Worm (Caenorhabditis elegans): ENCODE measurements around the gene ric-3.

Gene ric-3

DNA sequence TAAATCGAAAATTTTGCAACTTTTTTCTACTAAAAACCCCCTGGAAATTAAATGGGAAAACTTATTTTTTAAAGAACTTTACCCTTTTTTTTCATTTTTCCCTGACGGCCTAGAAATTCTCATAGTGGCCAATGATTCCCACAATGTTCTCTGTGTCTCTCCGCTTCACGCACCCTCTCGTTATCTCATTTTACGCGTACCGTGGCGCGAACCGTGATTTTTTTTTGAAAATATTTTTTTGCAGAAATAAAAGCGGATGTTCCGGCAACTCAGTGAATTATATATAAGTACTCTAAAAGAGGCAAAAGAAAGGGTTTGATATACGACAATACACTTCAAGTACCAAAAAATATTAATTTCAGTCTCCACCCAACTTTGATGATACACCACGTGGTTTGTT, 28.3 kb downstream of the ric-3 start, which contains the start of gene C06A6.2:
C06A6.2 (plus strand) TSS at position 237 of the 400 bp plus-strand sequence.
- TF ChIP-seq odd-2 (tag; optimal IDR thresholded peaks at IDR 0.05) (no peak), unc-3 (GFP tag; conservative IDR thresholded peaks at IDR 0.05) (no peak), unc-3 (tag; optimal IDR thresholded peaks at IDR 0.05) (no peak), ttx-3 (tag; optimal IDR thresholded peaks at IDR 0.05) (no peak), nhr-232 (tag; optimal IDR thresholded peaks at IDR 0.05) (no peak), lin-11 (tag; optimal IDR thresholded peaks at IDR 0.05) (no peak), T23F11.4 (GFP tag; optimal IDR thresholded peaks at IDR 0.05) (no peak), unc-42 (tag; optimal IDR thresholded peaks at IDR 0.05) (no peak), dmd-4 (tag; optimal IDR thresholded peaks at IDR 0.05; ENCODE audit: borderline replicate concordance) (no peak), ceh-14 (tag; optimal IDR thresholded peaks at IDR 0.05) (no peak), ceh-24 (tag; optimal IDR thresholded peaks at IDR 0.05) (no peak), tbx-7 (tag; optimal IDR thresholded peaks at IDR 0.05) (no peak), pax-1 (tag; optimal IDR thresholded peaks at IDR 0.05) (no peak), ceh-19 (GFP tag; optimal IDR thresholded peaks at IDR 0.05) (no peak), fax-1 (tag; optimal IDR thresholded peaks at IDR 0.05) (no peak), pros-1 (tag; optimal IDR thresholded peaks at IDR 0.05) (no peak)

DNA sequence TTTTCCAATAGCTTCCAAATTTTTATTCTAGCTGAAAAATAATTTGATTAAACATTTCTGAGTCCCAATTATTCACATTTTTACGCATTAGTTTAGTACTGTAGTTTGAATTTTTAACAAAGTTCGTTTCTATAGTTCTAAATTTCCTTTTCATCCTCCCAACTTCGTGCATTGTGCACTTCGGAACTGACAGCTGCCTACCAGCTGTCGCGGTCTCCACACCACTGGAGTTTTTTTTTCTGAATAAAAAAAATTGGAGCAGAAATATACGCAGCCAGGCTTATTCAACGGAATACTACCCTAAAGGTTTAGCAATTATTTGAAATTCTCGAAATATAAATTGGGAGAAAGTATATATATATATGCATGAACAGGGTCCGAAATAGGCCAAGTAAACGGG, 31.2 kb downstream of the ric-3 start:
- TF ChIP-seq ceh-22 (tag; optimal IDR thresholded peaks at IDR 0.05) (no peak), hlh-30 (tag; optimal IDR thresholded peaks at IDR 0.05; ENCODE audit: insufficient read depth) (no peak), unc-86 (tag; optimal IDR thresholded peaks at IDR 0.05) (no peak), tbx-7 (tag; optimal IDR thresholded peaks at IDR 0.05) (no peak), ceh-31 (tag; optimal IDR thresholded peaks at IDR 0.05) (no peak), C08G9.2 (tag; optimal IDR thresholded peaks at IDR 0.05) (no peak), elt-4 (tag; optimal IDR thresholded peaks at IDR 0.05) (no peak), gmeb-2 (tag; optimal IDR thresholded peaks at IDR 0.05) (no peak), unc-42 (tag; optimal IDR thresholded peaks at IDR 0.05) (no peak), ceh-30 (tag; optimal IDR thresholded peaks at IDR 0.05) (no peak), fkh-10 (GFP tag; optimal IDR thresholded peaks at IDR 0.05) (no peak), lim-6 (tag; optimal IDR thresholded peaks at IDR 0.05) (no peak), pag-3 (tag; optimal IDR thresholded peaks at IDR 0.05; ENCODE audit: borderline replicate concordance) (no peak), syd-9 (tag; optimal IDR thresholded peaks at IDR 0.05) (no peak), unc-55 (GFP tag; optimal IDR thresholded peaks at IDR 0.05) (no peak), ceh-18 (tag; optimal IDR thresholded peaks at IDR 0.05) (no peak), eyg-1 (tag; optimal IDR thresholded peaks at IDR 0.05) (no peak), odd-2 (tag; optimal IDR thresholded peaks at IDR 0.05) (no peak), mec-3 (tag; optimal IDR thresholded peaks at IDR 0.05; ENCODE audit: borderline replicate concordance) (no peak)

DNA sequence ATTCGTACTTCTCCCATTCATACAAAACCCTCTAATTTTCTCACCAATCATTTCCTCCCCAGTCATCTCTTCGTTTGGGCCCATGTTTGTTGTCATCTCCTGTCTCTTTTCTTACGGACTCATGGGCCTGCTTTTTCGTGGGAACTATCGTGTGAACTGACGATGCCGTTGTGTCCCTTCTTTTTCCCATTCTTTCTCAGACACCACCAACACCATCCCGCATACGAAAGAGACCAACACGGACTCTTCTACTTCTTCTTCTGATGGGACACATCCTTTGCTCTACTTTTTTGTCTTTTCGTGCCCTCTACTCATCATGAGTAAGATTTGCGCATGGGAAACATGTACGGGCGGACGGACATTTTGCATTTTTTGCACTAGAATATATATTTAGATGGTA, 32.3 kb downstream of the ric-3 start:
- no peak for TF ChIP-seq ceh-18 (tag; optimal IDR thresholded peaks at IDR 0.05)
- TF ChIP-seq ceh-14 (tag; optimal IDR thresholded peaks at IDR 0.05), result no peak
- TF ChIP-seq fkh-10 (GFP tag; optimal IDR thresholded peaks at IDR 0.05), result no peak
- no peak for TF ChIP-seq mec-3 (tag; optimal IDR thresholded peaks at IDR 0.05; ENCODE audit: borderline replicate concordance)
- no peak for TF ChIP-seq lin-11 (tag; optimal IDR thresholded peaks at IDR 0.05)
- no peak for TF ChIP-seq pros-1 (tag; optimal IDR thresholded peaks at IDR 0.05)
- TF ChIP-seq zip-5 (tag; optimal IDR thresholded peaks at IDR 0.05), result no peak
- TF ChIP-seq ceh-2 (tag; optimal IDR thresholded peaks at IDR 0.05), result no peak
- TF ChIP-seq tbx-7 (tag; optimal IDR thresholded peaks at IDR 0.05), result no peak
- no peak for TF ChIP-seq hlh-30 (tag; optimal IDR thresholded peaks at IDR 0.05; ENCODE audit: insufficient read depth)
- TF ChIP-seq hlh-13 (GFP tag; optimal IDR thresholded peaks at IDR 0.05), result no peak

DNA sequence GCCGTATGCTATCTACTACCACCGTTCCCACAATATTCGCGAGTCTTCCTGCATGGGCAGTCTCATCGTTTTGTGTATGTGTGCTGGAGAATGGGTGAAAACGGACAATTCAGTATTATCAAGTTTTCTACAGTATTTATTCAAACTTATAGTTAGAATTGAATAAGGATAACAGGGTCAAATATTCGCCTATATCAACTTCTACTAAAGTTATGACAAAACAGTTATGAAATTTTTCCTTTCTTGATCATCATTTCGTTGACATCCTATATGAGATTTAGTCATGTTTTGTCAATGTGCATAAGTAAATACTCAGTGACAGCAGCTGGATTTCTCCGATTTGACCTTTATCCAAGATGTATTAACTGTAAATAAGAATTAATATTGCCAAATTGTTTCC, 33.2 kb downstream of the ric-3 start:
- TF ChIP-seq K02D7.2 (tag; optimal IDR thresholded peaks at IDR 0.05) (no peak), unc-86 (tag; optimal IDR thresholded peaks at IDR 0.05) (no peak), pax-1 (tag; optimal IDR thresholded peaks at IDR 0.05) (no peak), dve-1 (tag; optimal IDR thresholded peaks at IDR 0.05) (no peak), ztf-16 (tag; optimal IDR thresholded peaks at IDR 0.05) (no peak), fax-1 (tag; optimal IDR thresholded peaks at IDR 0.05) (no peak), elt-4 (tag; optimal IDR thresholded peaks at IDR 0.05) (no peak), hlh-8 (tag; optimal IDR thresholded peaks at IDR 0.05) (no peak), unc-55 (GFP tag; optimal IDR thresholded peaks at IDR 0.05) (no peak), ama-1 (optimal IDR thresholded peaks at IDR 0.05) (no peak), fkh-6 (tag; optimal IDR thresholded peaks at IDR 0.05) (no peak), sox-2 (GFP tag; IDR thresholded peaks at IDR 0.05) (no peak), ceh-48 (tag; optimal IDR thresholded peaks at IDR 0.05) (no peak), pag-3 (tag; optimal IDR thresholded peaks at IDR 0.05; ENCODE audit: borderline replicate concordance) (no peak), ceh-9 (tag; optimal IDR thresholded peaks at IDR 0.05) (no peak), tbx-7 (tag; optimal IDR thresholded peaks at IDR 0.05) (no peak)
